Fruit fly (Drosophila melanogaster) whole organism, embryonic: ENCODE results near the gene Glut1.

Experiments used
- ATbp ChIP-seq: fragments of 200-800 bp; sonication (Bioruptor generic); optimal IDR thresholded peaks from 2 replicates; lab custom pipeline; 2017; ENCODE audit warnings: missing biosample characterization, mild to moderate bottlenecking, missing genetic modification characterization, missing genetic modification reagents
- CG11456 ChIP-seq: fragments of 200-800 bp; sonication (Bioruptor generic); IDR thresholded peaks from 3 replicates; pipeline ENCODE4 v1.3.6; 2022; ENCODE audit warnings: missing biosample characterization, missing genetic modification characterization
- CG11560 ChIP-seq: fragments of 200-800 bp; sonication (Bioruptor generic); IDR thresholded peaks from 3 replicates; pipeline ENCODE4 v1.3.6; 2022; ENCODE audit warnings: missing biosample characterization, missing genetic modification characterization
- CG11695 ChIP-seq: fragments of 200-800 bp; sonication (Bioruptor generic); IDR thresholded peaks from 3 replicates; pipeline ENCODE4 v1.3.6; 2022; ENCODE audit warnings: missing biosample characterization, missing genetic modification characterization
- CG11723 ChIP-seq: fragments of 200-800 bp; sonication (Bioruptor generic); optimal IDR thresholded peaks from 2 replicates; lab custom pipeline; 2017; ENCODE audit warnings: missing biosample characterization, mild to moderate bottlenecking, missing genetic modification characterization
- CG12299 ChIP-seq: fragments of 200-800 bp; sonication (Bioruptor generic); optimal IDR thresholded peaks from 2 replicates; lab custom pipeline; 2018; ENCODE audit warnings: missing biosample characterization, mild to moderate bottlenecking, missing genetic modification characterization
- CG12391 ChIP-seq: fragments of 200-800 bp; sonication (Bioruptor generic); optimal IDR thresholded peaks from 3 replicates; lab custom pipeline; 2018; ENCODE audit warnings: missing biosample characterization, mild to moderate bottlenecking, missing genetic modification characterization, moderate library complexity
- CG13775 ChIP-seq: fragments of 200-800 bp; sonication (Bioruptor generic); optimal IDR thresholded peaks from 3 replicates; lab custom pipeline; 2017; ENCODE audit warnings: missing biosample characterization, mild to moderate bottlenecking, missing genetic modification characterization
- CG15073 ChIP-seq: fragments of 200-800 bp; sonication (Bioruptor generic); optimal IDR thresholded peaks from 2 replicates; lab custom pipeline; 2016; ENCODE audit warnings: missing biosample characterization, missing genetic modification characterization
- CG15479 ChIP-seq: fragments of 200-800 bp; sonication (Bioruptor generic); optimal IDR thresholded peaks from 3 replicates; lab custom pipeline; 2019; ENCODE audit warnings: missing biosample characterization, mild to moderate bottlenecking, missing genetic modification characterization, moderate library complexity
- CG15696 ChIP-seq: fragments of 200-800 bp; sonication (Bioruptor generic); optimal IDR thresholded peaks from 2 replicates; lab custom pipeline; 2019; ENCODE audit warnings: missing biosample characterization, mild to moderate bottlenecking, missing genetic modification characterization, moderate library complexity
- CG17612 ChIP-seq: fragments of 200-800 bp; sonication (Bioruptor generic); IDR thresholded peaks from 2 replicates; pipeline ENCODE4 v1.3.6; 2022; ENCODE audit warnings: missing biosample characterization, missing genetic modification characterization
- CG1832 ChIP-seq: fragments of 200-800 bp; sonication (Bioruptor generic); optimal IDR thresholded peaks from 2 replicates; lab custom pipeline; 2017; ENCODE audit warnings: missing biosample characterization, mild to moderate bottlenecking, missing genetic modification characterization, inconsistent platforms
- CG3065 ChIP-seq: fragments of 200-800 bp; sonication (Bioruptor generic); optimal IDR thresholded peaks from 2 replicates; lab custom pipeline; 2016; ENCODE audit warnings: missing biosample characterization, missing genetic modification characterization
- CG31388 ChIP-seq: fragments of 200-800 bp; sonication (Bioruptor generic); optimal IDR thresholded peaks from 2 replicates; lab custom pipeline; 2016; ENCODE audit warnings: missing biosample characterization, missing genetic modification characterization
- CG32772 ChIP-seq: fragments of 200-800 bp; sonication (Bioruptor generic); IDR thresholded peaks from 2 replicates; pipeline ENCODE4 v1.3.6; 2022; ENCODE audit warnings: missing biosample characterization, missing genetic modification characterization
- CG3995 ChIP-seq: fragments of 200-800 bp; sonication (Bioruptor generic); optimal IDR thresholded peaks from 3 replicates; lab custom pipeline; 2016; ENCODE audit warnings: missing biosample characterization, missing genetic modification characterization
- CG4730 ChIP-seq: fragments of 200-800 bp; sonication (Bioruptor generic); IDR thresholded peaks from 2 replicates; pipeline ENCODE4 v1.3.6; 2022; ENCODE audit warnings: missing biosample characterization, missing genetic modification characterization
- CG7372 ChIP-seq: fragments of 200-800 bp; sonication (Bioruptor generic); IDR thresholded peaks from 2 replicates; pipeline ENCODE4 v1.3.6; 2022; ENCODE audit warnings: missing biosample characterization, missing genetic modification characterization
- CG8089 ChIP-seq: fragments of 200-800 bp; sonication (Bioruptor generic); optimal IDR thresholded peaks from 3 replicates; lab custom pipeline; 2016; ENCODE audit warnings: missing biosample characterization, missing genetic modification characterization
- CG9727 ChIP-seq: fragments of 200-800 bp; sonication (Bioruptor generic); optimal IDR thresholded peaks from 3 replicates; lab custom pipeline; 2017; ENCODE audit warnings: missing biosample characterization, mild to moderate bottlenecking, missing genetic modification characterization
- CTCF ChIP-seq: fragments of 200-800 bp; sonication (Bioruptor generic); optimal IDR thresholded peaks from 2 replicates; lab custom pipeline; 2017; ENCODE audit warnings: missing biosample characterization, mild to moderate bottlenecking, missing genetic modification characterization, moderate library complexity
- Deaf1 ChIP-seq: fragments of 200-800 bp; optimal IDR thresholded peaks from 3 replicates; lab custom pipeline; 2019; ENCODE audit warnings: missing biosample characterization, mild to moderate bottlenecking, missing genetic modification characterization, moderate library complexity
- Dek ChIP-seq: fragments of 200-800 bp; sonication (Bioruptor generic); optimal IDR thresholded peaks from 3 replicates; lab custom pipeline; 2019; ENCODE audit warnings: missing biosample characterization, mild to moderate bottlenecking, missing genetic modification characterization, moderate library complexity
- Dip2 ChIP-seq: fragments of 200-800 bp; sonication (Bioruptor generic); IDR thresholded peaks from 2 replicates; pipeline ENCODE4 v1.3.6; 2022; ENCODE audit warnings: missing biosample characterization, missing genetic modification characterization
- Ets65A ChIP-seq: fragments of 200-800 bp; sonication (Bioruptor generic); peaks from one replicate; lab custom pipeline; 2016; ENCODE audit warnings: missing biosample characterization, missing genetic modification characterization
- Hr39 ChIP-seq: fragments of >200 bp; optimal IDR thresholded peaks from 2 replicates; lab custom pipeline; 2017
- MTF-1 ChIP-seq: fragments of 200-800 bp; sonication (Bioruptor generic); optimal IDR thresholded peaks from 2 replicates; lab custom pipeline; 2018; ENCODE audit warnings: missing biosample characterization, mild to moderate bottlenecking, missing genetic modification characterization, borderline replicate concordance
- Max ChIP-seq: fragments of 200-800 bp; sonication (Bioruptor generic); optimal IDR thresholded peaks from 2 replicates; lab custom pipeline; 2016; ENCODE audit warnings: missing biosample characterization, mild to moderate bottlenecking, missing genetic modification characterization
- Opbp ChIP-seq: fragments of 200-800 bp; sonication (Bioruptor generic); IDR thresholded peaks from 3 replicates; pipeline ENCODE4 v1.3.6; 2022; ENCODE audit warnings: missing biosample characterization, missing genetic modification characterization; ENCODE audit not compliant: partially characterized antibody
- Rx ChIP-seq: fragments of 200-800 bp; sonication (Bioruptor generic); IDR thresholded peaks from 2 replicates; pipeline ENCODE4 v1.3.6; 2022; ENCODE audit warnings: missing biosample characterization, missing genetic modification characterization
- Side ChIP-seq: fragments of 200-800 bp; sonication (Bioruptor generic); optimal IDR thresholded peaks from 2 replicates; lab custom pipeline; 2016; ENCODE audit warnings: missing biosample characterization, missing genetic modification characterization
- Taf1 ChIP-seq: fragments of 200-800 bp; sonication (Bioruptor generic); IDR thresholded peaks from 2 replicates; pipeline ENCODE4 v1.3.6; 2022; ENCODE audit warnings: missing biosample characterization, missing genetic modification characterization
- al ChIP-seq: fragments of 200-800 bp; sonication (Bioruptor generic); IDR thresholded peaks from 2 replicates; pipeline ENCODE4 v1.3.6; 2022; ENCODE audit warnings: missing biosample characterization, missing genetic modification characterization
- ase ChIP-seq: fragments of 200-800 bp; sonication (Bioruptor generic); IDR thresholded peaks from 3 replicates; pipeline ENCODE4 v1.3.6; 2022; ENCODE audit warnings: missing biosample characterization, missing genetic modification characterization
- ash1 ChIP-seq: fragments of 200-800 bp; sonication (Bioruptor generic); optimal IDR thresholded peaks from 2 replicates; lab custom pipeline; 2018; ENCODE audit warnings: missing biosample characterization, mild to moderate bottlenecking, missing genetic modification characterization
- bsh ChIP-seq, 2 experiments: fragments of 200-800 bp; sonication (Bioruptor generic); optimal IDR thresholded peaks; 2 replicates each; lab custom pipeline; 2017 to 2018; ENCODE audit warnings: mild to moderate bottlenecking in 2 of 2, missing biosample characterization in 2 of 2, missing genetic modification characterization in 2 of 2, moderate library complexity in 1 of 2
- chinmo ChIP-seq: fragments of 200-800 bp; sonication (Bioruptor generic); IDR thresholded peaks from 4 replicates; pipeline ENCODE4 v1.3.6; 2022; ENCODE audit warnings: missing biosample characterization, missing genetic modification characterization; ENCODE audit not compliant: partially characterized antibody
- crp ChIP-seq, 2 experiments: fragments of 200-800 bp; sonication (Bioruptor generic); optimal IDR thresholded peaks; 2 replicates in 1 of 2; 3 replicates in 1 of 2; lab custom pipeline; 2017; ENCODE audit warnings: missing biosample characterization in 2 of 2, missing genetic modification characterization in 2 of 2, mild to moderate bottlenecking in 1 of 2, moderate library complexity in 1 of 2
- danr ChIP-seq: fragments of 200-800 bp; sonication (Bioruptor generic); IDR thresholded peaks from 2 replicates; pipeline ENCODE4 v1.3.6; 2022; ENCODE audit warnings: missing biosample characterization, missing genetic modification characterization
- fru ChIP-seq: fragments of >200 bp; optimal IDR thresholded peaks from 2 replicates; lab custom pipeline; 2017
- jigr1 ChIP-seq: fragments of 200-800 bp; sonication (Bioruptor generic); IDR thresholded peaks from 3 replicates; pipeline ENCODE4 v1.3.6; 2022; ENCODE audit warnings: missing biosample characterization, missing genetic modification characterization
- ken ChIP-seq: fragments of 200-800 bp; sonication (Bioruptor generic); IDR thresholded peaks from 3 replicates; pipeline ENCODE4 v1.3.6; 2022; ENCODE audit warnings: missing biosample characterization, missing genetic modification characterization
- lbe ChIP-seq: fragments of 200-800 bp; sonication (Bioruptor generic); optimal IDR thresholded peaks from 2 replicates; lab custom pipeline; 2016; ENCODE audit warnings: missing biosample characterization, mild to moderate bottlenecking, missing genetic modification characterization
- lola ChIP-seq, 3 experiments: fragments of >200 bp in 2 of 3; fragments of 200-800 bp in 1 of 3; sonication (Bioruptor generic) in 1 of 3; optimal IDR thresholded peaks; 2 replicates each; lab custom pipeline; 2017 to 2019; ENCODE audit warnings: missing biosample characterization in 3 of 3, missing genetic modification characterization in 3 of 3, mild to moderate bottlenecking in 1 of 3, moderate library complexity in 1 of 3
- luna ChIP-seq: fragments of 200-800 bp; sonication (Bioruptor generic); optimal IDR thresholded peaks from 2 replicates; lab custom pipeline; 2016; ENCODE audit warnings: missing biosample characterization, missing genetic modification characterization
- mld ChIP-seq: fragments of 200-800 bp; sonication (Bioruptor generic); IDR thresholded peaks from 3 replicates; pipeline ENCODE4 v1.3.6; 2022; ENCODE audit warnings: missing biosample characterization, missing genetic modification characterization; ENCODE audit not compliant: partially characterized antibody
- nmo ChIP-seq: fragments of 200-800 bp; sonication (Bioruptor generic); optimal IDR thresholded peaks from 2 replicates; lab custom pipeline; 2018; ENCODE audit warnings: missing biosample characterization, mild to moderate bottlenecking, missing genetic modification characterization, moderate library complexity
- sisA ChIP-seq: fragments of 200-800 bp; sonication (Bioruptor generic); IDR thresholded peaks from 2 replicates; pipeline ENCODE4 v1.3.6; 2022; ENCODE audit warnings: missing biosample characterization, missing genetic modification characterization
- unc-4 ChIP-seq: fragments of 200-800 bp; sonication (Bioruptor generic); IDR thresholded peaks from 2 replicates; pipeline ENCODE4 v1.3.6; 2022; ENCODE audit warnings: missing biosample characterization, missing genetic modification characterization; ENCODE audit not compliant: partially characterized antibody
- vvl ChIP-seq: fragments of 200-800 bp; sonication (Bioruptor generic); IDR thresholded peaks from 2 replicates; pipeline ENCODE4 v1.3.6; 2022; ENCODE audit warnings: missing biosample characterization, missing genetic modification characterization
- zen ChIP-seq: fragments of 200-800 bp; sonication (Bioruptor generic); optimal IDR thresholded peaks from 3 replicates; lab custom pipeline; 2018; ENCODE audit warnings: missing biosample characterization, mild to moderate bottlenecking, missing genetic modification characterization, moderate library complexity

Glut1 gene

DNA sequence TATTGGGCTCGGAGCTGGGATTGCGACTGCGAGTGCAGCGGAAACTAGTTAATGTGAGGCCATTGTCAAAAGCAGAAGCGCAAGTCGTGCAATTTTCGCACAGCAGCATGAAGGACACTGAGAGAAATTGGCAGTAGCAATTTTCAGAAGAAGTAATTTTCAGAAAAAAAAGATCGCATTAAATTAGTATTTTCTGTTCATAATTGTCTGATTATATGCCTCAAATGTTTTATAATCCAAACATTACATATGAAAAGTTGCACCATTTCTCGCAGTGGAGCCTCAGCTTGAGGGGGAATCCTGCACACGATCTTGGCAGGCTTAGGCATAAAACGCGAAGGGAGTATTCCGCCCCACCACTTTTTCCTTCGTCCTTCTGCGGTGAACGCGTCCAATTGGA is 9.5 kb upstream of the Glut1 start:
- TF ChIP-seq Hr39 (no peak), CG9727 (GFP tag; lab: Kevin White, UChicago) (peak; percentile 20), mld (no peak), danr (GFP tag; lab: Robert Waterston, UW) (0 out of 2 replicates have a peak, but pooled peaks have one; percentile 19), CG11560 (tag; lab: Robert Waterston, UW) (no peak), al (GFP tag; lab: Robert Waterston, UW) (no peak), CG15696 (tag; lab: Kevin White, UChicago) (peak; percentile 67), CG12299 (tag; lab: Kevin White, UChicago) (peak; percentile 57), Ets65A (peak; percentile 84), sisA (GFP tag; lab: Robert Waterston, UW) (peak; percentile 79), ash1 (GFP tag; lab: Kevin White, UChicago) (no peak), ATbp (GFP tag; lab: Kevin White, UChicago) (peak; percentile 66), CG3065 (GFP tag; lab: Kevin White, UChicago) (peak; percentile 36), chinmo (GFP tag; lab: Robert Waterston, UW) (no peak), ase (0 out of 3 replicates have a peak, but pooled peaks have one; percentile 40), Deaf1 (tag; lab: Kevin White, UChicago) (no peak), Dip2 (no peak), lola (GFP tag; optimal IDR thresholded peaks at IDR 0.05; lab: Kevin White, UChicago) (peak in 1 of 3 experiments; percentile 80), CG31388 (GFP tag; lab: Kevin White, UChicago) (no peak), CG7372 (GFP tag; lab: Robert Waterston, UW) (no peak), MTF-1 (no peak), luna (no peak), CG15073 (GFP tag; lab: Kevin White, UChicago) (no peak), Opbp (GFP tag; lab: Robert Waterston, UW) (no peak), vvl (peak; percentile 68), lbe (GFP tag; lab: Kevin White, UChicago) (no peak), fru (lab: Kevin White, UChicago) (no peak), CG13775 (GFP tag; lab: Kevin White, UChicago) (peak; percentile 35), crp (GFP tag; optimal IDR thresholded peaks at IDR 0.05; lab: Kevin White, UChicago) (no peak), Rx (GFP tag; lab: Robert Waterston, UW) (peak; percentile 46; the same call in 1 of the 2 replicates), CG15479 (GFP tag; lab: Kevin White, UChicago) (no peak), CG8089 (peak; percentile 46), CG11695 (GFP tag; lab: Robert Waterston, UW) (peak; percentile 57; the same call in 1 of the 3 replicates), Taf1 (GFP tag; lab: Robert Waterston, UW) (no peak), CTCF (GFP tag; lab: Kevin White, UChicago) (no peak), CG3995 (GFP tag; lab: Kevin White, UChicago) (no peak), bsh (GFP tag; optimal IDR thresholded peaks at IDR 0.05; lab: Kevin White, UChicago) (peak in 1 of 2 experiments; percentile 90), CG1832 (GFP tag; lab: Kevin White, UChicago) (no peak), CG17612 (GFP tag; lab: Robert Waterston, UW) (no peak), jigr1 (GFP tag; lab: Robert Waterston, UW) (no peak), Max (GFP tag; lab: Kevin White, UChicago) (peak; percentile 43), Dek (no peak), CG12391 (tag; lab: Kevin White, UChicago) (peak; percentile 74), ken (GFP tag; lab: Robert Waterston, UW) (peak; percentile 55; the same call in 1 of the 3 replicates), CG11723 (GFP tag; lab: Kevin White, UChicago) (peak; percentile 10), nmo (GFP tag; lab: Kevin White, UChicago) (peak; percentile 71), zen (tag; lab: Kevin White, UChicago) (peak; percentile 58), CG32772 (GFP tag; lab: Robert Waterston, UW) (peak; percentile 73), Side (peak; percentile 60), CG11456 (GFP tag; lab: Robert Waterston, UW) (no peak), CG4730 (peak; percentile 59), unc-4 (no peak)
